Worm (Caenorhabditis elegans): ENCODE measurements around the gene C17B7.9.

- TF ChIP-seq zag-1 (tag; optimal IDR thresholded peaks at IDR 0.05) (no peak), ceh-82 (tag; optimal IDR thresholded peaks at IDR 0.05) (no peak), lin-13 (GFP tag; optimal IDR thresholded peaks at IDR 0.05) (no peak), hlh-11 (tag; optimal IDR thresholded peaks at IDR 0.05) (peak; percentile 93), lsy-2 (tag; optimal IDR thresholded peaks at IDR 0.05) (peak; percentile 26 to 79), snpc-4 (tag; optimal IDR thresholded peaks at IDR 0.05) (no peak), fkh-10 (GFP tag; optimal IDR thresholded peaks at IDR 0.05) (peak; percentile 72), dpl-1 (GFP tag; optimal IDR thresholded peaks at IDR 0.05) (peak; percentile 66)
Observed at ce11 chrV:3315308-3315707, 16.6 kb downstream of the C17B7.9 start, which contains the start of gene arrd-19.

All from whole organism, L4 larva.